Fruit fly (Drosophila melanogaster): ENCODE data around the gene CG14717.

Gene CG14717

DNA sequence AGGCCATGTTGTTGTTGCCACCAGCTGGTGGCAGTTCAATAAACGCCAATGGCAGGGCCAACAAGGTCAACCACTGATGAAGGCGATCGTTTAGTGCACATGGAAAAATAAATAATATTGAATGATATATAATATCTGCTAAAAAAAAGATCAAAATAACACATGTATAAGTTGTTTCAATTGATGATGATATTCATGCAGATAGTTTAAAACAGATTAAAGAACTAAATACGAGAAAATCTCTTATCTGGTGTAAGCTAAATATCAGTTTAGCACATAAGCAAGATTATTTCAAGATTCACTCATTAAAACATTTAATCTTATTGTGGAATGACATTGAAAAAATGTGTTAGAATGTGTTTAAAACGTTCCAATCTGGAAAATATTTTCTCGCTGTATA lies 32.9 kb upstream of the CG14717 start (continued):
- TF ChIP-seq CG10431 (GFP tag; optimal IDR thresholded peaks at IDR 0.05): no peak
- no peak for TF ChIP-seq CG7786 (GFP tag; optimal IDR thresholded peaks at IDR 0.05)
- no peak for TF ChIP-seq CG6791 (GFP tag; IDR thresholded peaks at IDR 0.05; ENCODE audit: partially characterized antibody)
- no peak for TF ChIP-seq Ets65A (GFP tag)
- peak; percentile 25 for TF ChIP-seq org-1 (GFP tag; optimal IDR thresholded peaks at IDR 0.05)
- no peak for TF ChIP-seq H2.0 (GFP tag; IDR thresholded peaks at IDR 0.05)
- TF ChIP-seq gro (GFP tag; optimal IDR thresholded peaks at IDR 0.05): no peak
- TF ChIP-seq BEAF-32 (GFP tag; optimal IDR thresholded peaks at IDR 0.05): no peak
- TF ChIP-seq Dip3 (GFP tag; optimal IDR thresholded peaks at IDR 0.05): no peak
- no peak for TF ChIP-seq zfh1 (GFP tag; IDR thresholded peaks at IDR 0.05)
- TF ChIP-seq CG12236 (GFP tag; optimal IDR thresholded peaks at IDR 0.05): no peak
- no peak for TF ChIP-seq Dfd (GFP tag; optimal IDR thresholded peaks at IDR 0.05)
- TF ChIP-seq Sin3A (optimal IDR thresholded peaks at IDR 0.05): no peak
- peak; percentile 28 for TF ChIP-seq CG12659 (GFP tag; optimal IDR thresholded peaks at IDR 0.05)
- no peak for TF ChIP-seq Mes4 (GFP tag; optimal IDR thresholded peaks at IDR 0.05)
- no peak for TF ChIP-seq CG32767 (GFP tag; IDR thresholded peaks at IDR 0.05)
- no peak for TF ChIP-seq CG3065 (GFP tag; optimal IDR thresholded peaks at IDR 0.05)
- TF ChIP-seq CG11085 (GFP tag; IDR thresholded peaks at IDR 0.05): no peak
- 0 out of 2 replicates have a peak, but pooled peaks have one; percentile 13 for TF ChIP-seq CG17328 (GFP tag; IDR thresholded peaks at IDR 0.05)
- TF ChIP-seq pho (GFP tag; optimal IDR thresholded peaks at IDR 0.05): no peak
- TF ChIP-seq CG3838 (GFP tag; optimal IDR thresholded peaks at IDR 0.05): no peak
- TF ChIP-seq Hr39 (optimal IDR thresholded peaks at IDR 0.05): no peak
- no peak for TF ChIP-seq grn (GFP tag; optimal IDR thresholded peaks at IDR 0.05)
- TF ChIP-seq CG7839 (tag; optimal IDR thresholded peaks at IDR 0.05): peak; percentile 65
- TF ChIP-seq CG34422 (GFP tag; IDR thresholded peaks at IDR 0.05): 0 out of 3 replicates have a peak, but pooled peaks have one; percentile 34
- TF ChIP-seq CG12155 (GFP tag; optimal IDR thresholded peaks at IDR 0.05): no peak
- no peak for TF ChIP-seq caup (GFP tag; optimal IDR thresholded peaks at IDR 0.05; ENCODE audit: severe bottlenecking)
- TF ChIP-seq CG43689 (GFP tag; IDR thresholded peaks at IDR 0.05): no peak
- TF ChIP-seq CG6813 (GFP tag; optimal IDR thresholded peaks at IDR 0.05): no peak
- TF ChIP-seq D19B (GFP tag; optimal IDR thresholded peaks at IDR 0.05): no peak
- TF ChIP-seq CG3847 (GFP tag; IDR thresholded peaks at IDR 0.05): no peak
- TF ChIP-seq CG11093 (GFP tag; IDR thresholded peaks at IDR 0.05): 0 out of 3 replicates have a peak, but pooled peaks have one; percentile 12
- peak; percentile 65 for TF ChIP-seq CG13424 (tag; optimal IDR thresholded peaks at IDR 0.05)
- TF ChIP-seq Gug (GFP tag; IDR thresholded peaks at IDR 0.05): no peak
- peak; percentile 45 for TF ChIP-seq Fer1 (GFP tag; optimal IDR thresholded peaks at IDR 0.05)
- no peak for TF ChIP-seq Hey (tag; optimal IDR thresholded peaks at IDR 0.05)
- peak; percentile 34 for TF ChIP-seq CG10267 (tag; optimal IDR thresholded peaks at IDR 0.05)
- TF ChIP-seq bbx (GFP tag; IDR thresholded peaks at IDR 0.05; ENCODE audit: partially characterized antibody): no peak
- no peak for TF ChIP-seq ERR (GFP tag; optimal IDR thresholded peaks at IDR 0.05)
- peak; percentile 35 for TF ChIP-seq Ssrp (tag; optimal IDR thresholded peaks at IDR 0.05)
- TF ChIP-seq CG14710 (tag; optimal IDR thresholded peaks at IDR 0.05): peak; percentile 25
- 0 out of 3 replicates have a peak, but pooled peaks have one; percentile 11 for TF ChIP-seq CG11695 (GFP tag; IDR thresholded peaks at IDR 0.05)
- no peak for TF ChIP-seq MBD-R2 (GFP tag; IDR thresholded peaks at IDR 0.05)
- no peak for TF ChIP-seq kni (GFP tag; optimal IDR thresholded peaks at IDR 0.05)
- TF ChIP-seq ara (GFP tag; IDR thresholded peaks at IDR 0.05): no peak
- TF ChIP-seq CG9437 (GFP tag; optimal IDR thresholded peaks at IDR 0.05): peak; percentile 64
- peak; percentile 61 for TF ChIP-seq row (GFP tag; IDR thresholded peaks at IDR 0.05)
- TF ChIP-seq CG8359 (GFP tag; optimal IDR thresholded peaks at IDR 0.05; ENCODE audit: borderline replicate concordance): no peak
- no peak for TF ChIP-seq ase (GFP tag; IDR thresholded peaks at IDR 0.05)
- no peak for TF ChIP-seq chm (GFP tag; IDR thresholded peaks at IDR 0.05)
- no peak for TF ChIP-seq CG10321 (GFP tag; IDR thresholded peaks at IDR 0.05)
- TF ChIP-seq CG15073 (GFP tag; optimal IDR thresholded peaks at IDR 0.05): no peak
- TF ChIP-seq CG18011 (GFP tag; optimal IDR thresholded peaks at IDR 0.05): no peak
